Worm (Caenorhabditis elegans): ENCODE data around the gene Y44A6D.6.

DNA sequence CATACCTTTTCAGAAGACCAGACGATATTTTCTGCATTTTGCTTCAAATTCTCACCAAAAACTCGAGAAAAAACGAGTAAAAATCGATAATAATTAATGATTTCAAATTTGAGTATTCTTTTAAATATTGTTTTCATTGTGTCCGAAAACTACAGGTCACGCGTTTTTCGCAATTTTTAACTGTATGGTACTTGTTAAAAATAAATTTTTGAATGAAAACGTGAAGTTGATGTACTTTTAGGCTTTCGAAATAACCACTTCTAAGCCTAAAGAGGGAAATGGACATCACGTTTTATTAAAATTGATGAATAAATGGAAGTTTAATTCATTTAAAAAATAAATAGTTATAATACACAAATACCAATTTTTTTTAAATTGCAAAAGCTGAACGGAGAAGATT lies 4.2 kb upstream of the Y44A6D.6 start, which contains the start of gene Y44A6D.5:
- TF ChIP-seq F23B12.7 (tag; optimal IDR thresholded peaks at IDR 0.05; ENCODE audit: insufficient read depth), result no peak
- TF ChIP-seq F55B11.4 (tag; optimal IDR thresholded peaks at IDR 0.05; ENCODE audit: borderline replicate concordance, insufficient read depth), result no peak
- no peak for TF ChIP-seq ztf-28 (GFP tag; IDR thresholded peaks at IDR 0.05)

Measured in whole organism, young adult.